Fruit fly (Drosophila melanogaster) whole organism, embryonic: Measurements from ENCODE around the gene UQCR-Q.
A peak's percentile ranks its signal among the peaks of the same experiment; 100 is the strongest.

Experiments used
- Adf1 ChIP-seq: fragments of 200-800 bp; sonication (Bioruptor generic); IDR thresholded peaks from 2 replicates; pipeline ENCODE4 v1.3.6; 2022; ENCODE audit warnings: missing biosample characterization, missing genetic modification characterization
- Atf6 ChIP-seq: fragments of 200-800 bp; sonication (Bioruptor generic); IDR thresholded peaks from 2 replicates; pipeline ENCODE4 v1.3.6; 2022; ENCODE audit warnings: missing biosample characterization, missing genetic modification characterization
- Bdp1 ChIP-seq: fragments of 200-800 bp; sonication (Bioruptor generic); optimal IDR thresholded peaks from 3 replicates; lab custom pipeline; 2016; ENCODE audit warnings: missing biosample characterization, missing genetic modification characterization
- CG10654 ChIP-seq: fragments of 200-800 bp; sonication (Bioruptor generic); optimal IDR thresholded peaks from 2 replicates; lab custom pipeline; 2016; ENCODE audit warnings: missing biosample characterization, missing genetic modification characterization
- CG12236 ChIP-seq: fragments of 200-800 bp; sonication (Bioruptor generic); optimal IDR thresholded peaks from 2 replicates; lab custom pipeline; 2016; ENCODE audit warnings: missing biosample characterization, missing genetic modification characterization
- CG12299 ChIP-seq: fragments of 200-800 bp; sonication (Bioruptor generic); optimal IDR thresholded peaks from 2 replicates; lab custom pipeline; 2018; ENCODE audit warnings: missing biosample characterization, mild to moderate bottlenecking, missing genetic modification characterization
- CG12659 ChIP-seq: fragments of 200-800 bp; sonication (Bioruptor generic); optimal IDR thresholded peaks from 3 replicates; lab custom pipeline; 2017; ENCODE audit warnings: mild to moderate bottlenecking, missing biosample characterization, missing genetic modification reagents, missing genetic modification characterization
- CG15479 ChIP-seq: fragments of 200-800 bp; sonication (Bioruptor generic); optimal IDR thresholded peaks from 3 replicates; lab custom pipeline; 2019; ENCODE audit warnings: missing biosample characterization, mild to moderate bottlenecking, missing genetic modification characterization, moderate library complexity
- CG16813 ChIP-seq: fragments of 200-800 bp; sonication (Bioruptor generic); IDR thresholded peaks from 3 replicates; pipeline ENCODE4 v1.3.6; 2022; ENCODE audit warnings: missing biosample characterization, missing genetic modification characterization; ENCODE audit not compliant: partially characterized antibody
- CG16815 ChIP-seq: fragments of 200-800 bp; sonication (Bioruptor generic); optimal IDR thresholded peaks from 3 replicates; lab custom pipeline; 2017; ENCODE audit warnings: missing biosample characterization, mild to moderate bottlenecking, missing genetic modification characterization
- CG17385 ChIP-seq: fragments of 200-800 bp; sonication (Bioruptor generic); optimal IDR thresholded peaks from 3 replicates; lab custom pipeline; 2018; ENCODE audit warnings: missing biosample characterization, mild to moderate bottlenecking, missing genetic modification characterization
- CG18599 ChIP-seq: fragments of 200-800 bp; sonication (Bioruptor generic); optimal IDR thresholded peaks from 3 replicates; lab custom pipeline; 2017; ENCODE audit warnings: missing biosample characterization, missing genetic modification characterization, mild to moderate bottlenecking, moderate library complexity, missing genetic modification reagents
- CG2129 ChIP-seq: fragments of 200-800 bp; sonication (Bioruptor generic); IDR thresholded peaks from 2 replicates; pipeline ENCODE4 v1.3.6; 2022; ENCODE audit warnings: missing biosample characterization, missing genetic modification characterization; ENCODE audit not compliant: partially characterized antibody
- CG2199 ChIP-seq: fragments of 200-800 bp; sonication (Bioruptor generic); IDR thresholded peaks from 3 replicates; pipeline ENCODE4 v1.3.6; 2022; ENCODE audit warnings: missing biosample characterization, missing genetic modification characterization
- CG2678 ChIP-seq: fragments of 200-800 bp; sonication (Bioruptor generic); optimal IDR thresholded peaks from 3 replicates; lab custom pipeline; 2019; ENCODE audit warnings: missing biosample characterization, mild to moderate bottlenecking, missing genetic modification characterization, moderate library complexity
- CG2712 ChIP-seq: fragments of 200-800 bp; optimal IDR thresholded peaks from 3 replicates; lab custom pipeline; 2019; ENCODE audit warnings: missing biosample characterization, mild to moderate bottlenecking, missing genetic modification characterization, moderate library complexity
- CG31441 ChIP-seq: fragments of 200-800 bp; sonication (Bioruptor generic); IDR thresholded peaks from 2 replicates; pipeline ENCODE4 v1.3.6; 2022; ENCODE audit warnings: missing biosample characterization, missing genetic modification characterization
- CG32532 ChIP-seq: fragments of 200-800 bp; sonication (Bioruptor generic); IDR thresholded peaks from 2 replicates; pipeline ENCODE4 v1.3.6; 2022; ENCODE audit warnings: missing biosample characterization, missing genetic modification characterization
- CG42726 ChIP-seq: fragments of 200-800 bp; sonication (Bioruptor generic); IDR thresholded peaks from 2 replicates; pipeline ENCODE4 v1.3.6; 2022; ENCODE audit warnings: missing biosample characterization, missing genetic modification characterization; ENCODE audit not compliant: partially characterized antibody
- CG5180 ChIP-seq: fragments of 200-800 bp; sonication (Bioruptor generic); optimal IDR thresholded peaks from 3 replicates; lab custom pipeline; 2017; ENCODE audit warnings: missing biosample characterization, missing genetic modification characterization, mild to moderate bottlenecking, moderate library complexity, missing genetic modification reagents
- CG7786 ChIP-seq: fragments of 200-800 bp; sonication (Bioruptor generic); optimal IDR thresholded peaks from 2 replicates; lab custom pipeline; 2016; ENCODE audit warnings: missing biosample characterization, missing genetic modification characterization
- CG8290 ChIP-seq, 3 experiments: fragments of 200-800 bp; sonication (Bioruptor generic); optimal IDR thresholded peaks; 2 replicates each; lab custom pipeline; 2016 to 2019; ENCODE audit warnings: missing biosample characterization in 3 of 3, missing genetic modification characterization in 3 of 3, mild to moderate bottlenecking in 2 of 3, moderate library complexity in 1 of 3
- CG8359 ChIP-seq: fragments of 200-800 bp; sonication (Bioruptor generic); optimal IDR thresholded peaks from 2 replicates; lab custom pipeline; 2017; ENCODE audit warnings: missing biosample characterization, mild to moderate bottlenecking, missing genetic modification characterization, borderline replicate concordance
- CG9727 ChIP-seq: fragments of 200-800 bp; sonication (Bioruptor generic); optimal IDR thresholded peaks from 3 replicates; lab custom pipeline; 2017; ENCODE audit warnings: missing biosample characterization, mild to moderate bottlenecking, missing genetic modification characterization
- Hr39 ChIP-seq: fragments of >200 bp; optimal IDR thresholded peaks from 2 replicates; lab custom pipeline; 2017
- Jarid2 ChIP-seq: fragments of 200-800 bp; sonication (Bioruptor generic); optimal IDR thresholded peaks from 3 replicates; lab custom pipeline; 2017; ENCODE audit warnings: mild to moderate bottlenecking, missing biosample characterization, missing genetic modification reagents, missing genetic modification characterization
- Med ChIP-seq: fragments of 200-800 bp; sonication (Bioruptor generic); peaks from one replicate; lab custom pipeline; 2016; ENCODE audit warnings: missing biosample characterization, missing genetic modification characterization, mild to moderate bottlenecking, inconsistent platforms, moderate library complexity
- Ravus ChIP-seq: fragments of 200-800 bp; sonication (Bioruptor generic); IDR thresholded peaks from 2 replicates; pipeline ENCODE4 v1.3.6; 2022; ENCODE audit warnings: missing biosample characterization, missing genetic modification characterization
- Ssrp ChIP-seq: fragments of 200-800 bp; sonication (Bioruptor generic); optimal IDR thresholded peaks from 2 replicates; lab custom pipeline; 2018; ENCODE audit warnings: missing biosample characterization, mild to moderate bottlenecking, missing genetic modification characterization, moderate library complexity
- Stat92E ChIP-seq, 3 experiments: fragments of >200 bp in 2 of 3; fragments of 200-800 bp in 1 of 3; sonication (Bioruptor generic) in 1 of 3; optimal IDR thresholded peaks; 2 replicates each; lab custom pipeline; 2017 to 2019; ENCODE audit warnings: missing biosample characterization in 3 of 3, missing genetic modification characterization in 3 of 3, mild to moderate bottlenecking in 1 of 3, moderate library complexity in 1 of 3
- Trl ChIP-seq, 3 experiments: fragments of >200 bp in 2 of 3; fragments of 200-800 bp in 1 of 3; sonication (Bioruptor generic) in 1 of 3; optimal IDR thresholded peaks; 2 replicates in 1 of 3; 3 replicates in 2 of 3; lab custom pipeline; 2016 to 2017; ENCODE audit warnings: missing biosample characterization in 1 of 3, missing genetic modification characterization in 1 of 3
- YL-1 ChIP-seq: fragments of 200-800 bp; sonication (Bioruptor generic); optimal IDR thresholded peaks from 3 replicates; lab custom pipeline; 2017; ENCODE audit warnings: missing biosample characterization, mild to moderate bottlenecking, missing genetic modification characterization
- ac ChIP-seq: fragments of 200-800 bp; sonication (Bioruptor generic); optimal IDR thresholded peaks from 3 replicates; lab custom pipeline; 2017; ENCODE audit warnings: missing biosample characterization, mild to moderate bottlenecking, missing genetic modification characterization
- ase ChIP-seq: fragments of 200-800 bp; sonication (Bioruptor generic); IDR thresholded peaks from 3 replicates; pipeline ENCODE4 v1.3.6; 2022; ENCODE audit warnings: missing biosample characterization, missing genetic modification characterization
- crol ChIP-seq: fragments of 200-800 bp; sonication (Bioruptor generic); IDR thresholded peaks from 2 replicates; pipeline ENCODE4 v1.3.6; 2022; ENCODE audit warnings: missing biosample characterization, missing genetic modification characterization
- hkb ChIP-seq, 2 experiments: fragments of 200-800 bp in 1 of 2; fragments of >200 bp in 1 of 2; sonication (Bioruptor generic) in 1 of 2; IDR thresholded peaks in 1 of 2; optimal IDR thresholded peaks in 1 of 2; 2 replicates each; pipeline versions ENCODE4 v1.3.6 to Lab custom; 2017 to 2022; ENCODE audit warnings: missing biosample characterization in 1 of 2, missing genetic modification characterization in 1 of 2
- org-1 ChIP-seq: fragments of 200-800 bp; sonication (Bioruptor generic); optimal IDR thresholded peaks from 2 replicates; lab custom pipeline; 2017; ENCODE audit warnings: missing biosample characterization, missing genetic modification characterization
- otp ChIP-seq: fragments of 200-800 bp; sonication (Bioruptor generic); IDR thresholded peaks from 3 replicates; pipeline ENCODE4, ENCODE4 v1.3.6; 2022; ENCODE audit warnings: missing biosample characterization, missing genetic modification characterization
- rib ChIP-seq: fragments of 200-800 bp; sonication (Bioruptor generic); IDR thresholded peaks from 2 replicates; pipeline ENCODE4 v1.3.6; 2022; ENCODE audit warnings: missing biosample characterization, missing genetic modification characterization
- scrt ChIP-seq: fragments of 200-800 bp; sonication (Bioruptor generic); optimal IDR thresholded peaks from 2 replicates; lab custom pipeline; 2018; ENCODE audit warnings: missing biosample characterization, mild to moderate bottlenecking, missing genetic modification characterization, moderate library complexity
- seq ChIP-seq: fragments of 200-800 bp; sonication (Bioruptor generic); IDR thresholded peaks from 2 replicates; pipeline ENCODE4 v1.3.6; 2022; ENCODE audit warnings: missing biosample characterization, missing genetic modification characterization
- sr ChIP-seq: fragments of 200-800 bp; sonication (Bioruptor generic); IDR thresholded peaks from 3 replicates; pipeline ENCODE4 v1.3.6; 2022; ENCODE audit warnings: missing biosample characterization, missing genetic modification characterization
- tap ChIP-seq: fragments of 200-800 bp; optimal IDR thresholded peaks from 3 replicates; lab custom pipeline; 2019; ENCODE audit warnings: missing biosample characterization, mild to moderate bottlenecking, missing genetic modification characterization, moderate library complexity
- tio ChIP-seq: fragments of 200-800 bp; sonication (Bioruptor generic); optimal IDR thresholded peaks from 2 replicates; lab custom pipeline; 2017; ENCODE audit warnings: missing biosample characterization, missing genetic modification characterization, inconsistent platforms

Gene UQCR-Q

DNA sequence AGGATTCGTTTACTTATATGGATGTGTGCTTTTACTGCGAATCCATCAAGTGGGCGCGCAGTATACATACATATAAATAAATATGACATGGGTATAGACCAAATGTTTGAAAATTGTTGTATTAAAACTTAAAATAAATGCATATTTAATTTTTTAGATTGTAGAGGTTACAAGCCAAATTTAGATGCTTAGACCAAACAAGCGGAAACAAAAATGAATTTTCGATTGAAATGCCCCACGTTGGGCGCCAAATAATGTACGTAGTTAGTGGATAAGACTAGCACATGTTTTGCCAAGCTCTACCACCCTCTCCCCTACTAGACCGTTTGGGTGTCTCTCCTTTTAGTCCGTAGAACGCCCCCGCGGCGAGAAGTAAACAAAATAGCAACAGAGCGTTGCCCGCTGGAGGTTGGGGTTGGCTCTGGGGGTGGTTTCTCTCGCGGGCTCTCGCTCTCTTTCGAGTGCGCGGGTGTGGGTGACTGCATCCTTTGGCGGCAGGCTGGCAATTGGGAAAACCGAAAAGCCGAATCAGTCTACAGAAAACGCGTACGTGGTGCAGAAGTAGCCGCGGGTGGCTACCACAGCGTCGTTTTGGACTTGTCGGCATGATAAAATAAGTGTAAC lies 35.6 kb upstream of the UQCR-Q start, which contains the start of gene CG18265 (continued):
- TF ChIP-seq Trl (optimal IDR thresholded peaks at IDR 0.05; lab: Kevin White, UChicago) (peak; percentile 36 to 52), Trl (GFP tag; optimal IDR thresholded peaks at IDR 0.05; lab: Kevin White, UChicago) (no peak), Atf6 (GFP tag; lab: Robert Waterston, UW) (no peak), otp (GFP tag; lab: Robert Waterston, UW) (no peak), CG2712 (no peak), Jarid2 (GFP tag; lab: Kevin White, UChicago) (peak; percentile 38), Ssrp (tag; lab: Kevin White, UChicago) (no peak), tio (GFP tag; lab: Kevin White, UChicago) (no peak), tap (tag; lab: Kevin White, UChicago) (no peak), crol (0 out of 2 replicates have a peak, but pooled peaks have one; percentile 30), scrt (GFP tag; lab: Kevin White, UChicago) (peak; percentile 91), ac (GFP tag; lab: Kevin White, UChicago) (no peak), rib (GFP tag; lab: Robert Waterston, UW) (no peak), CG15479 (no peak), org-1 (GFP tag; lab: Kevin White, UChicago) (no peak), ase (GFP tag; lab: Robert Waterston, UW) (no peak), CG9727 (GFP tag; lab: Kevin White, UChicago) (no peak), CG5180 (peak; percentile 11), CG10654 (GFP tag; lab: Kevin White, UChicago) (no peak), hkb (optimal IDR thresholded peaks at IDR 0.05; lab: Kevin White, UChicago) (no peak), hkb (GFP tag; IDR thresholded peaks at IDR 0.05; lab: Robert Waterston, UW) (no peak), Hr39 (lab: Kevin White, UChicago) (no peak), Adf1 (GFP tag; lab: Robert Waterston, UW) (no peak; the same call in 1 of the 2 replicates), CG7786 (GFP tag; lab: Kevin White, UChicago) (no peak), CG8359 (GFP tag; lab: Kevin White, UChicago) (no peak), CG16813 (no peak), CG18599 (GFP tag; lab: Kevin White, UChicago) (peak; percentile 55), sr (GFP tag; lab: Robert Waterston, UW) (no peak), seq (GFP tag; lab: Robert Waterston, UW) (peak; percentile 37; the same call in 1 of the 2 replicates), CG32532 (0 out of 2 replicates have a peak, but pooled peaks have one; percentile 25), Bdp1 (GFP tag; lab: Kevin White, UChicago) (no peak), CG17385 (GFP tag; lab: Kevin White, UChicago) (no peak), Stat92E (GFP tag; optimal IDR thresholded peaks at IDR 0.05; lab: Kevin White, UChicago) (no peak), CG16815 (GFP tag; lab: Kevin White, UChicago) (no peak), YL-1 (GFP tag; lab: Kevin White, UChicago) (no peak), CG12299 (no peak), CG2678 (no peak), CG12236 (no peak), CG2199 (no peak), CG12659 (GFP tag; lab: Kevin White, UChicago) (no peak), CG42726 (GFP tag; lab: Robert Waterston, UW) (0 out of 2 replicates have a peak, but pooled peaks have one; percentile 30), Med (GFP tag; lab: Kevin White, UChicago) (peak; percentile 2), CG31441 (GFP tag; lab: Robert Waterston, UW) (no peak), CG2129 (no peak), Ravus (no peak), CG8290 (GFP tag; optimal IDR thresholded peaks at IDR 0.05; lab: Kevin White, UChicago) (no peak), CG8290 (tag; optimal IDR thresholded peaks at IDR 0.05; lab: Kevin White, UChicago) (peak in 1 of 2 experiments; percentile 5)
- TF ChIP-seq, all 482 proteins: peak for 20
